Worm (Caenorhabditis elegans) whole organism, late embryonic: ENCODE data around the gene nipi-3.

Experiments
- ceh-31 ChIP-seq: sonication (generic microtip); optimal IDR thresholded peaks from 2 replicates; lab custom pipeline; 2016; ENCODE audit warnings: missing genetic modification characterization, missing compliant biosample characterization
- ceh-9 ChIP-seq: sonication (generic microtip); optimal IDR thresholded peaks from 2 replicates; lab custom pipeline; 2016; ENCODE audit warnings: mild to moderate bottlenecking, missing genetic modification characterization, inconsistent platforms, missing compliant biosample characterization
- nfya-1 ChIP-seq: sonication (generic microtip); optimal IDR thresholded peaks from 2 replicates; lab custom pipeline; 2017; ENCODE audit warnings: missing genetic modification characterization, mild to moderate bottlenecking, missing compliant biosample characterization, antibody characterized with exemption, moderate library complexity
- unc-42 ChIP-seq: sonication (generic microtip); optimal IDR thresholded peaks from 2 replicates; lab custom pipeline; 2016; ENCODE audit warnings: missing genotype, missing genetic modification characterization, missing compliant biosample characterization

nipi-3 gene

DNA sequence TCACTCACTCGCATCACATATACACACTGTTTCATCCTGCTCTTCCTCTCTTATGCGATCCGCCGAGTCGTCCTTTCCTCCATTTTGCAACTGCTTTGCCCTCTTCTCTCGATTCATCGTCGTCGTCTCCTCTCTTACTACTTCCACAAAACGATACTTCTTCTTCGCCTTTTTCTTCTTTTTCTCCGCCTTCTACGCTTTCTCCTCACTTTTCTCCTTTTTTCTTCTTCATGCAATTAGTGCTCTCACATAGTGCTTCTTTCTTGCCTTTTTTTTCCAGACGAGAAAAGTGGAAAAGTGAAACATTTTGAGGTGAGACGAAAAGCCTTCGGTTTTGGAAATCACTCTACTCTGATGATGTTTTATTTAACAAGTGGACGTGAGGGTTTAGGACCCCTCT, 51.8 kb downstream of the nipi-3 start:
- peak; percentile 20 for TF ChIP-seq ceh-31 (tag; lab: Kevin White, UChicago)
- no peak for TF ChIP-seq ceh-9 (tag; lab: Kevin White, UChicago)
- peak; percentile 50 for TF ChIP-seq unc-42 (tag; lab: Kevin White, UChicago)
- TF ChIP-seq nfya-1 (tag; lab: Kevin White, UChicago) = peak; percentile 25
